Fruit fly (Drosophila melanogaster) whole organism, embryonic: ENCODE results near the gene Pat1.

ENCODE experiments used
- Abd-B ChIP-seq: fragments of 200-800 bp; sonication (Bioruptor generic); optimal IDR thresholded peaks from 2 replicates; lab custom pipeline; 2018; ENCODE audit warnings: missing biosample characterization, mild to moderate bottlenecking, missing genetic modification characterization, moderate library complexity
- Atf3 ChIP-seq: fragments of 200-800 bp; sonication (Bioruptor generic); optimal IDR thresholded peaks from 3 replicates; lab custom pipeline; 2016; ENCODE audit warnings: missing biosample characterization, missing genetic modification characterization
- B-H1 ChIP-seq: fragments of 200-800 bp; sonication (Bioruptor generic); IDR thresholded peaks from 3 replicates; pipeline ENCODE4 v1.3.6; 2022; ENCODE audit warnings: missing biosample characterization, missing genetic modification characterization
- CG10979 ChIP-seq: fragments of 200-800 bp; sonication (Bioruptor generic); optimal IDR thresholded peaks from 2 replicates; lab custom pipeline; 2018; ENCODE audit warnings: missing biosample characterization, mild to moderate bottlenecking, missing genetic modification characterization, moderate library complexity
- CG11247 ChIP-seq: fragments of 200-800 bp; sonication (Bioruptor generic); IDR thresholded peaks from 2 replicates; pipeline ENCODE4 v1.3.6; 2022; ENCODE audit warnings: missing biosample characterization, missing genetic modification characterization
- CG12155 ChIP-seq: fragments of 200-800 bp; sonication (Bioruptor generic); optimal IDR thresholded peaks from 3 replicates; lab custom pipeline; 2016; ENCODE audit warnings: missing biosample characterization, missing genetic modification characterization
- CG13296 ChIP-seq: fragments of 200-800 bp; sonication (Bioruptor generic); optimal IDR thresholded peaks from 3 replicates; lab custom pipeline; 2018; ENCODE audit warnings: missing biosample characterization, mild to moderate bottlenecking, missing genetic modification characterization
- CG13775 ChIP-seq: fragments of 200-800 bp; sonication (Bioruptor generic); optimal IDR thresholded peaks from 3 replicates; lab custom pipeline; 2017; ENCODE audit warnings: missing biosample characterization, mild to moderate bottlenecking, missing genetic modification characterization
- CG14014 ChIP-seq: fragments of 200-800 bp; sonication (Bioruptor generic); IDR thresholded peaks from 2 replicates; pipeline ENCODE4 v1.3.6; 2022; ENCODE audit warnings: missing biosample characterization, missing genetic modification characterization
- CG15696 ChIP-seq: fragments of 200-800 bp; sonication (Bioruptor generic); optimal IDR thresholded peaks from 2 replicates; lab custom pipeline; 2019; ENCODE audit warnings: missing biosample characterization, mild to moderate bottlenecking, missing genetic modification characterization, moderate library complexity
- CG17186 ChIP-seq: fragments of 200-800 bp; sonication (Bioruptor generic); optimal IDR thresholded peaks from 3 replicates; lab custom pipeline; 2017; ENCODE audit warnings: missing biosample characterization, missing genetic modification reagents, missing genetic modification characterization
- CG18476 ChIP-seq: fragments of 200-800 bp; sonication (Bioruptor generic); optimal IDR thresholded peaks from 2 replicates; lab custom pipeline; 2016; ENCODE audit warnings: missing biosample characterization, mild to moderate bottlenecking, missing genetic modification characterization
- CG2199 ChIP-seq: fragments of 200-800 bp; sonication (Bioruptor generic); IDR thresholded peaks from 3 replicates; pipeline ENCODE4 v1.3.6; 2022; ENCODE audit warnings: missing biosample characterization, missing genetic modification characterization
- CG31365 ChIP-seq: fragments of 200-800 bp; sonication (Bioruptor generic); optimal IDR thresholded peaks from 2 replicates; lab custom pipeline; 2018; ENCODE audit warnings: missing biosample characterization, mild to moderate bottlenecking, missing genetic modification characterization
- CG32532 ChIP-seq: fragments of 200-800 bp; sonication (Bioruptor generic); IDR thresholded peaks from 2 replicates; pipeline ENCODE4 v1.3.6; 2022; ENCODE audit warnings: missing biosample characterization, missing genetic modification characterization
- CG34376 ChIP-seq: fragments of 200-800 bp; sonication (Bioruptor generic); optimal IDR thresholded peaks from 2 replicates; lab custom pipeline; 2018; ENCODE audit warnings: missing biosample characterization, mild to moderate bottlenecking, missing genetic modification characterization
- CG7271 ChIP-seq: fragments of 200-800 bp; sonication (Bioruptor generic); optimal IDR thresholded peaks from 2 replicates; lab custom pipeline; 2018; ENCODE audit warnings: missing biosample characterization, mild to moderate bottlenecking, missing genetic modification characterization, moderate library complexity
- CG7963 ChIP-seq: fragments of 200-800 bp; sonication (Bioruptor generic); IDR thresholded peaks from 3 replicates; pipeline ENCODE4 v1.3.6; 2022; ENCODE audit warnings: missing biosample characterization, missing genetic modification characterization; ENCODE audit not compliant: partially characterized antibody
- CG8089 ChIP-seq: fragments of 200-800 bp; sonication (Bioruptor generic); optimal IDR thresholded peaks from 3 replicates; lab custom pipeline; 2016; ENCODE audit warnings: missing biosample characterization, missing genetic modification characterization
- D ChIP-seq, 2 experiments: fragments of 200-800 bp in 1 of 2; fragments of >200 bp in 1 of 2; sonication (Bioruptor generic) in 1 of 2; optimal IDR thresholded peaks; 2 replicates in 1 of 2; 3 replicates in 1 of 2; lab custom pipeline; 2017; ENCODE audit warnings: mild to moderate bottlenecking in 1 of 2, missing biosample characterization in 1 of 2, missing genetic modification characterization in 1 of 2, missing genetic modification reagents in 1 of 2
- Elba2 ChIP-seq: fragments of 200-800 bp; sonication (Bioruptor generic); optimal IDR thresholded peaks from 3 replicates; lab custom pipeline; 2016; ENCODE audit warnings: missing biosample characterization, missing genetic modification characterization
- Hand ChIP-seq: fragments of 200-800 bp; sonication (Bioruptor generic); optimal IDR thresholded peaks from 2 replicates; lab custom pipeline; 2017; ENCODE audit warnings: mild to moderate bottlenecking, missing biosample characterization, missing genetic modification reagents, missing genetic modification characterization
- HmgZ ChIP-seq: fragments of 200-800 bp; sonication (Bioruptor generic); optimal IDR thresholded peaks from 2 replicates; lab custom pipeline; 2018; ENCODE audit warnings: missing biosample characterization, mild to moderate bottlenecking, missing genetic modification characterization
- Hr78 ChIP-seq, 2 experiments: fragments of 200-800 bp in 1 of 2; fragments of >200 bp in 1 of 2; sonication (Bioruptor generic) in 1 of 2; optimal IDR thresholded peaks; 2 replicates each; lab custom pipeline; 2017 to 2019; ENCODE audit warnings: missing biosample characterization in 2 of 2, missing genetic modification characterization in 2 of 2, mild to moderate bottlenecking in 1 of 2, moderate library complexity in 1 of 2
- Meics ChIP-seq: fragments of 200-800 bp; sonication (Bioruptor generic); optimal IDR thresholded peaks from 2 replicates; lab custom pipeline; 2017; ENCODE audit warnings: missing biosample characterization, mild to moderate bottlenecking, missing genetic modification characterization
- Nf-YB ChIP-seq: fragments of 200-800 bp; sonication (Bioruptor generic); optimal IDR thresholded peaks from 3 replicates; lab custom pipeline; 2019; ENCODE audit warnings: missing biosample characterization, mild to moderate bottlenecking, missing genetic modification characterization, moderate library complexity
- NfI ChIP-seq: fragments of 200-800 bp; sonication (Bioruptor generic); optimal IDR thresholded peaks from 3 replicates; lab custom pipeline; 2018; ENCODE audit warnings: missing biosample characterization, mild to moderate bottlenecking, missing genetic modification characterization, moderate library complexity
- PHDP ChIP-seq: fragments of 200-800 bp; sonication (Bioruptor generic); optimal IDR thresholded peaks from 3 replicates; lab custom pipeline; 2018; ENCODE audit warnings: missing biosample characterization, mild to moderate bottlenecking, missing genetic modification characterization, moderate library complexity
- Pdp1 ChIP-seq, 2 experiments: fragments of 200-800 bp; sonication (Bioruptor generic); optimal IDR thresholded peaks; 3 replicates each; lab custom pipeline; 2016; ENCODE audit warnings: missing biosample characterization in 2 of 2, missing genetic modification characterization in 2 of 2, mild to moderate bottlenecking in 1 of 2, moderate library complexity in 1 of 2
- Side ChIP-seq: fragments of 200-800 bp; sonication (Bioruptor generic); optimal IDR thresholded peaks from 2 replicates; lab custom pipeline; 2016; ENCODE audit warnings: missing biosample characterization, missing genetic modification characterization
- Xrp1 ChIP-seq: fragments of 200-800 bp; sonication (Bioruptor generic); IDR thresholded peaks from 2 replicates; pipeline ENCODE4 v1.3.6; 2022; ENCODE audit warnings: missing biosample characterization, missing genetic modification characterization
- al ChIP-seq: fragments of 200-800 bp; sonication (Bioruptor generic); IDR thresholded peaks from 2 replicates; pipeline ENCODE4 v1.3.6; 2022; ENCODE audit warnings: missing biosample characterization, missing genetic modification characterization
- cas ChIP-seq: fragments of 200-800 bp; sonication (Bioruptor generic); IDR thresholded peaks from 2 replicates; pipeline ENCODE4 v1.3.6; 2022; ENCODE audit warnings: missing biosample characterization, missing genetic modification characterization
- cato ChIP-seq: fragments of 200-800 bp; sonication (Bioruptor generic); optimal IDR thresholded peaks from 2 replicates; lab custom pipeline; 2016; ENCODE audit warnings: missing biosample characterization, missing genetic modification characterization, borderline replicate concordance
- chinmo ChIP-seq: fragments of 200-800 bp; sonication (Bioruptor generic); IDR thresholded peaks from 4 replicates; pipeline ENCODE4 v1.3.6; 2022; ENCODE audit warnings: missing biosample characterization, missing genetic modification characterization; ENCODE audit not compliant: partially characterized antibody
- dati ChIP-seq: fragments of 200-800 bp; sonication (Bioruptor generic); IDR thresholded peaks from 2 replicates; pipeline ENCODE4 v1.3.6; 2022; ENCODE audit warnings: missing biosample characterization, missing genetic modification characterization
- dysf ChIP-seq: fragments of 200-800 bp; sonication (Bioruptor generic); IDR thresholded peaks from 3 replicates; pipeline ENCODE4 v1.3.6; 2022; ENCODE audit warnings: missing biosample characterization, missing genetic modification characterization
- gfzf ChIP-seq: fragments of 200-800 bp; sonication (Bioruptor generic); optimal IDR thresholded peaks from 2 replicates; lab custom pipeline; 2016; ENCODE audit warnings: missing biosample characterization, mild to moderate bottlenecking, missing genetic modification characterization, moderate library complexity
- grn ChIP-seq: fragments of 200-800 bp; sonication (Bioruptor generic); optimal IDR thresholded peaks from 3 replicates; lab custom pipeline; 2017; ENCODE audit warnings: missing biosample characterization, missing genetic modification characterization
- gsb ChIP-seq: fragments of 200-800 bp; sonication (Bioruptor generic); IDR thresholded peaks from 2 replicates; pipeline ENCODE4 v1.3.6; 2022; ENCODE audit warnings: missing biosample characterization, missing genetic modification characterization
- gt ChIP-seq: fragments of 200-800 bp; sonication (Bioruptor generic); IDR thresholded peaks from 2 replicates; pipeline ENCODE4 v1.3.6; 2022; ENCODE audit warnings: missing biosample characterization, missing genetic modification characterization
- lbe ChIP-seq: fragments of 200-800 bp; sonication (Bioruptor generic); optimal IDR thresholded peaks from 2 replicates; lab custom pipeline; 2016; ENCODE audit warnings: missing biosample characterization, mild to moderate bottlenecking, missing genetic modification characterization
- pita ChIP-seq: fragments of 200-800 bp; sonication (Bioruptor generic); optimal IDR thresholded peaks from 2 replicates; lab custom pipeline; 2017; ENCODE audit warnings: missing biosample characterization, mild to moderate bottlenecking, missing genetic modification characterization
- salm ChIP-seq: fragments of 200-800 bp; sonication (Bioruptor generic); optimal IDR thresholded peaks from 2 replicates; lab custom pipeline; 2018; ENCODE audit warnings: missing biosample characterization, mild to moderate bottlenecking, missing genetic modification characterization
- sima ChIP-seq: fragments of 200-800 bp; sonication (Bioruptor generic); optimal IDR thresholded peaks from 2 replicates; lab custom pipeline; 2016; ENCODE audit warnings: missing biosample characterization, missing genetic modification characterization
- slp2 ChIP-seq: fragments of 200-800 bp; sonication (Bioruptor generic); optimal IDR thresholded peaks from 2 replicates; lab custom pipeline; 2016; ENCODE audit warnings: missing biosample characterization, missing genetic modification characterization
- vfl ChIP-seq: fragments of 200-800 bp; sonication (Bioruptor generic); optimal IDR thresholded peaks from 2 replicates; lab custom pipeline; 2016; ENCODE audit warnings: missing biosample characterization, missing genetic modification characterization
- zen2 ChIP-seq: fragments of 200-800 bp; sonication (Bioruptor generic); IDR thresholded peaks from 3 replicates; pipeline ENCODE4 v1.3.6; 2022; ENCODE audit warnings: missing biosample characterization, missing genetic modification characterization; ENCODE audit not compliant: partially characterized antibody

Gene Pat1

dm6 chrX:6549428-6550117 lies 41.0 kb upstream of the Pat1 start (continued):
- TF ChIP-seq gsb (peak; percentile 95), Elba2 (GFP tag; lab: Kevin White, UChicago) (peak; percentile 67), gt (peak; percentile 86), dysf (GFP tag; lab: Robert Waterston, UW) (peak; percentile 97), Nf-YB (GFP tag; lab: Kevin White, UChicago) (peak; percentile 74), CG8089 (GFP tag; lab: Kevin White, UChicago) (peak; percentile 96), CG13775 (peak; percentile 91), B-H1 (GFP tag; lab: Robert Waterston, UW) (peak; percentile 91), CG2199 (peak; percentile 92), CG11247 (peak; percentile 97), cas (GFP tag; lab: Robert Waterston, UW) (peak; percentile 93), Xrp1 (GFP tag; lab: Robert Waterston, UW) (peak; percentile 97), NfI (GFP tag; lab: Kevin White, UChicago) (peak; percentile 93), CG18476 (peak; percentile 95), D (optimal IDR thresholded peaks at IDR 0.05; lab: Kevin White, UChicago) (no peak), D (GFP tag; optimal IDR thresholded peaks at IDR 0.05; lab: Kevin White, UChicago) (peak; percentile 93), vfl (GFP tag; lab: Kevin White, UChicago) (peak; percentile 86), Hr78 (GFP tag; optimal IDR thresholded peaks at IDR 0.05; lab: Kevin White, UChicago) (peak in 1 of 2 experiments; percentile 42), CG17186 (GFP tag; lab: Kevin White, UChicago) (peak; percentile 77), CG13296 (GFP tag; lab: Kevin White, UChicago) (peak; percentile 96), al (peak; percentile 95), Abd-B (GFP tag; lab: Kevin White, UChicago) (peak; percentile 90), CG32532 (GFP tag; lab: Robert Waterston, UW) (peak; percentile 98), CG7271 (tag; lab: Kevin White, UChicago) (peak; percentile 85), sima (peak; percentile 89), chinmo (GFP tag; lab: Robert Waterston, UW) (peak; percentile 93), gfzf (peak; percentile 20), Atf3 (GFP tag; lab: Kevin White, UChicago) (peak; percentile 94), grn (GFP tag; lab: Kevin White, UChicago) (peak; percentile 38), CG34376 (GFP tag; lab: Kevin White, UChicago) (peak; percentile 95), slp2 (GFP tag; lab: Kevin White, UChicago) (peak; percentile 93), Side (GFP tag; lab: Kevin White, UChicago) (peak; percentile 96), cato (GFP tag; lab: Kevin White, UChicago) (peak; percentile 88), pita (GFP tag; lab: Kevin White, UChicago) (no peak), dati (GFP tag; lab: Robert Waterston, UW) (peak; percentile 93), CG12155 (GFP tag; lab: Kevin White, UChicago) (peak; percentile 95), Meics (GFP tag; lab: Kevin White, UChicago) (peak; percentile 96), Pdp1 (GFP tag; optimal IDR thresholded peaks at IDR 0.05; lab: Kevin White, UChicago) (peak; percentile 96 to 97), salm (tag; lab: Kevin White, UChicago) (peak; percentile 78), zen2 (GFP tag; lab: Robert Waterston, UW) (no peak), CG14014 (GFP tag; lab: Robert Waterston, UW) (peak; percentile 98), lbe (peak; percentile 94), CG7963 (GFP tag; lab: Robert Waterston, UW) (no peak), PHDP (tag; lab: Kevin White, UChicago) (peak; percentile 91), CG15696 (tag; lab: Kevin White, UChicago) (peak; percentile 97), Hand (peak; percentile 87), CG31365 (tag; lab: Kevin White, UChicago) (peak; percentile 85), CG10979 (tag; lab: Kevin White, UChicago) (peak; percentile 94), HmgZ (tag; lab: Kevin White, UChicago) (peak; percentile 95)
